Fruit fly (Drosophila melanogaster) whole organism, wandering third instar larva: ENCODE measurements around the gene CG18233.

ENCODE experiments used
- Abd-B ChIP-seq: fragments of >200 bp; optimal IDR thresholded peaks from 2 replicates; lab custom pipeline; 2017; ENCODE audit warnings: missing biosample characterization, missing genetic modification characterization
- CG32264 ChIP-seq: fragments of 200-800 bp; sonication (Bioruptor generic); optimal IDR thresholded peaks from 2 replicates; lab custom pipeline; 2016; ENCODE audit warnings: missing biosample characterization, missing genetic modification characterization
- CG9705 ChIP-seq: fragments of 200-800 bp; sonication (Bioruptor generic); optimal IDR thresholded peaks from 2 replicates; lab custom pipeline; 2018; ENCODE audit warnings: missing biosample characterization, mild to moderate bottlenecking, missing genetic modification characterization
- CrebA ChIP-seq: fragments of 200-800 bp; sonication (Bioruptor generic); optimal IDR thresholded peaks from 2 replicates; lab custom pipeline; 2016; ENCODE audit warnings: missing biosample characterization, mild to moderate bottlenecking, missing genetic modification characterization, borderline replicate concordance
- Dfd ChIP-seq: fragments of >200 bp; optimal IDR thresholded peaks from 2 replicates; lab custom pipeline; 2017; ENCODE audit warnings: missing biosample characterization, missing genetic modification characterization
- Dif ChIP-seq: fragments of 200-275, 200-300 bp; sonication (Bioruptor generic); optimal IDR thresholded peaks from 2 replicates; lab custom pipeline; 2018; ENCODE audit warnings: missing biosample characterization, missing genetic modification characterization; ENCODE audit not compliant: partially characterized antibody
- GATAd ChIP-seq: sonication (Bioruptor generic); optimal IDR thresholded peaks from 2 replicates; lab custom pipeline; 2016; ENCODE audit warnings: missing biosample characterization, missing genetic modification characterization
- HLH106 ChIP-seq: fragments of 200-800 bp; optimal IDR thresholded peaks from 3 replicates; lab custom pipeline; 2019; ENCODE audit warnings: missing biosample characterization, mild to moderate bottlenecking, missing genetic modification characterization, moderate library complexity
- Hnf4 ChIP-seq: fragments of 200-800 bp; sonication (Bioruptor generic); optimal IDR thresholded peaks from 2 replicates; lab custom pipeline; 2016; ENCODE audit warnings: missing biosample characterization, mild to moderate bottlenecking, missing genetic modification characterization
- Hr78 ChIP-seq: fragments of >200 bp; optimal IDR thresholded peaks from 2 replicates; lab custom pipeline; 2017; ENCODE audit warnings: missing biosample characterization, missing genetic modification characterization
- Hr83 ChIP-seq: fragments of 200-300 bp; sonication (Bioruptor generic); optimal IDR thresholded peaks from 2 replicates; lab custom pipeline; 2016; ENCODE audit warnings: missing biosample characterization, mild to moderate bottlenecking, missing genetic modification characterization, moderate library complexity; ENCODE audit not compliant: poor library complexity, severe bottlenecking
- Jra ChIP-seq: sonication (Bioruptor generic); optimal IDR thresholded peaks from 2 replicates; lab custom pipeline; 2016; ENCODE audit warnings: missing biosample characterization, missing genetic modification characterization
- Mio ChIP-seq: sonication (Bioruptor generic); optimal IDR thresholded peaks from 2 replicates; lab custom pipeline; 2016; ENCODE audit warnings: missing biosample characterization, missing genetic modification characterization
- Myc ChIP-seq: fragments of >200 bp; optimal IDR thresholded peaks from 2 replicates; lab custom pipeline; 2017
- N ChIP-seq: fragments of >200 bp; optimal IDR thresholded peaks from 2 replicates; lab custom pipeline; 2018; ENCODE audit warnings: missing biosample characterization, missing external identifiers, missing genetic modification characterization
- OdsH ChIP-seq: fragments of 200-800 bp; sonication (Bioruptor generic); optimal IDR thresholded peaks from 2 replicates; lab custom pipeline; 2016; ENCODE audit warnings: missing biosample characterization, mild to moderate bottlenecking, missing genetic modification characterization
- Rel ChIP-seq, 2 experiments: fragments of 200-800 bp; sonication (Bioruptor generic) in 1 of 2; optimal IDR thresholded peaks; 2 replicates in 1 of 2; 3 replicates in 1 of 2; lab custom pipeline; 2016 to 2019; ENCODE audit warnings: mild to moderate bottlenecking in 2 of 2, missing biosample characterization in 2 of 2, missing genetic modification characterization in 2 of 2, moderate library complexity in 1 of 2
- Sp1 ChIP-seq: fragments of 200-800 bp; sonication (Bioruptor generic); optimal IDR thresholded peaks from 3 replicates; lab custom pipeline; 2019; ENCODE audit warnings: missing biosample characterization, mild to moderate bottlenecking, missing genetic modification characterization, moderate library complexity
- Vsx2 ChIP-seq: fragments of 200-300, 225-300 bp; sonication (Bioruptor generic); optimal IDR thresholded peaks from 2 replicates; lab custom pipeline; 2018; ENCODE audit warnings: missing biosample characterization, missing genetic modification characterization; ENCODE audit not compliant: partially characterized antibody
- br ChIP-seq: fragments of 200-800 bp; sonication (Bioruptor generic); optimal IDR thresholded peaks from 2 replicates; lab custom pipeline; 2016; ENCODE audit warnings: missing biosample characterization, missing genetic modification characterization
- brk ChIP-seq: fragments of 200-800 bp; sonication (Bioruptor generic); optimal IDR thresholded peaks from 2 replicates; lab custom pipeline; 2016; ENCODE audit warnings: missing biosample characterization, mild to moderate bottlenecking, missing genetic modification characterization
- dl ChIP-seq, 2 experiments: fragments of 175-275, 200-275 bp in 1 of 2; fragments of 200-275 bp in 1 of 2; sonication (Bioruptor generic); optimal IDR thresholded peaks; lab custom pipeline; 2018; ENCODE audit warnings: mild to moderate bottlenecking in 2 of 2, missing biosample characterization in 2 of 2, missing genetic modification characterization in 2 of 2, moderate library complexity in 2 of 2; ENCODE audit not compliant: partially characterized antibody in 2 of 2, insufficient read depth in 1 of 2
- dmrt93B ChIP-seq: fragments of 200-800 bp; sonication (Bioruptor generic); optimal IDR thresholded peaks from 2 replicates; lab custom pipeline; 2018; ENCODE audit warnings: missing biosample characterization, mild to moderate bottlenecking, missing genetic modification characterization
- dsf ChIP-seq: sonication (Bioruptor generic); optimal IDR thresholded peaks from 2 replicates; lab custom pipeline; 2016; ENCODE audit warnings: missing biosample characterization, missing genetic modification characterization, borderline replicate concordance
- ey ChIP-seq: fragments of 200-800 bp; sonication (Bioruptor generic); optimal IDR thresholded peaks from 2 replicates; lab custom pipeline; 2016; ENCODE audit warnings: missing biosample characterization, missing genetic modification characterization
- foxo ChIP-seq, 2 experiments: fragments of 200-800 bp; sonication (Bioruptor generic); optimal IDR thresholded peaks; 2 replicates in 1 of 2; 3 replicates in 1 of 2; lab custom pipeline; 2016 to 2017; ENCODE audit warnings: missing biosample characterization in 2 of 2, missing genetic modification characterization in 2 of 2
- fru ChIP-seq: fragments of 200-800 bp; sonication (Bioruptor generic); optimal IDR thresholded peaks from 3 replicates; lab custom pipeline; 2016; ENCODE audit warnings: missing biosample characterization, mild to moderate bottlenecking, missing genetic modification characterization
- h ChIP-seq: fragments of 200-800 bp; sonication (Bioruptor generic); optimal IDR thresholded peaks from 3 replicates; lab custom pipeline; 2016; ENCODE audit warnings: missing biosample characterization, mild to moderate bottlenecking, missing genetic modification characterization
- jim ChIP-seq: fragments of 175-275, 200-325 bp; sonication (Bioruptor generic); optimal IDR thresholded peaks from 2 replicates; lab custom pipeline; 2016; ENCODE audit warnings: missing biosample characterization, mild to moderate bottlenecking, missing genetic modification characterization
- lola ChIP-seq: fragments of >200 bp; optimal IDR thresholded peaks from 2 replicates; lab custom pipeline; 2017; ENCODE audit warnings: missing biosample characterization, missing genetic modification characterization
- pan ChIP-seq: fragments of >200 bp; optimal IDR thresholded peaks from 2 replicates; lab custom pipeline; 2017
- psq ChIP-seq: fragments of 200-800 bp; sonication (Bioruptor generic); optimal IDR thresholded peaks from 3 replicates; lab custom pipeline; 2017; ENCODE audit warnings: missing biosample characterization, mild to moderate bottlenecking, missing genetic modification characterization, moderate library complexity
- rgr ChIP-seq: fragments of 200-800 bp; sonication (Bioruptor generic); optimal IDR thresholded peaks from 3 replicates; lab custom pipeline; 2016; ENCODE audit warnings: missing biosample characterization, mild to moderate bottlenecking, missing genetic modification characterization
- sage ChIP-seq: fragments of 200-800 bp; sonication (Bioruptor generic); optimal IDR thresholded peaks from 2 replicates; lab custom pipeline; 2016; ENCODE audit warnings: missing biosample characterization, mild to moderate bottlenecking, missing genetic modification characterization
- sv ChIP-seq: fragments of 200-800 bp; sonication (Bioruptor generic); optimal IDR thresholded peaks from 3 replicates; lab custom pipeline; 2016; ENCODE audit warnings: missing biosample characterization, missing genetic modification characterization
- tai ChIP-seq: sonication (Bioruptor generic); optimal IDR thresholded peaks from 2 replicates; lab custom pipeline; 2016; ENCODE audit warnings: missing biosample characterization, missing genetic modification characterization
- usp ChIP-seq: fragments of >200 bp; optimal IDR thresholded peaks from 2 replicates; lab custom pipeline; 2017; ENCODE audit warnings: missing biosample characterization, missing genetic modification characterization
- woc ChIP-seq: sonication (Bioruptor generic); optimal IDR thresholded peaks from 2 replicates; lab custom pipeline; 2016; ENCODE audit warnings: missing biosample characterization, mild to moderate bottlenecking, missing genetic modification characterization

Gene CG18233

dm6 chr3L:18638043-18638442 is 32.8 kb downstream of the CG18233 start:
- TF ChIP-seq psq (GFP tag; lab: Kevin White, UChicago) = no peak
- no peak for TF ChIP-seq Dfd
- TF ChIP-seq OdsH = no peak
- no peak for TF ChIP-seq rgr (GFP tag; lab: Kevin White, UChicago)
- no peak for TF ChIP-seq Hr83
- no peak for TF ChIP-seq Vsx2 (GFP tag; lab: Kevin White, UChicago)
- TF ChIP-seq N (GFP tag; lab: Kevin White, UChicago) = no peak
- TF ChIP-seq h (GFP tag; lab: Kevin White, UChicago) = no peak
- TF ChIP-seq fru = no peak
- TF ChIP-seq Hnf4 (GFP tag; lab: Kevin White, UChicago) = no peak
- TF ChIP-seq pan (lab: Kevin White, UChicago) = no peak
- no peak for TF ChIP-seq CG32264 (GFP tag; lab: Kevin White, UChicago)

DNA sequence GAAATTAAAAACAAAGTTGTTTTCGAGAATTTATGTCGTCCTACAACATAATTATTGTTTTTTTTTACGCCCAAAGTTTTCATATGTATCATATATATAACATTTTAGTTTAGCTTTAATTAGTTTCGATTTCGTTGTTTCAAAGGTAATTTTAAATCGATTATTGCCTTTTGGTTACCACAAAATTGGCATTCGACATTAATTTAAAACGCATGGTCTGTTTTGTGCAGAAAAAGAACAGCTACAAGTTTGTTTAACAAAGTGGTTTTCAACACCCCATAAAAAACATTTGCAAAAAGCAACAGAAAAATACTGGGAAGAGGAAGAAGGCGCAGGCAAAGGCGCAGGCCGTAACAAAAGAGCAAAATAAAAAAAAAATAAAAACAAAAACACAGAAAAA is 33.2 kb downstream of the CG18233 start:
- TF ChIP-seq brk (GFP tag; lab: Kevin White, UChicago) (no peak), foxo (GFP tag; optimal IDR thresholded peaks at IDR 0.05; lab: Kevin White, UChicago) (no peak), sv (GFP tag; lab: Kevin White, UChicago) (no peak), tai (GFP tag; lab: Kevin White, UChicago) (no peak), rgr (GFP tag; lab: Kevin White, UChicago) (no peak), Myc (lab: Kevin White, UChicago) (no peak), Hr83 (no peak), woc (GFP tag; lab: Kevin White, UChicago) (no peak), Hnf4 (GFP tag; lab: Kevin White, UChicago) (no peak)

DNA sequence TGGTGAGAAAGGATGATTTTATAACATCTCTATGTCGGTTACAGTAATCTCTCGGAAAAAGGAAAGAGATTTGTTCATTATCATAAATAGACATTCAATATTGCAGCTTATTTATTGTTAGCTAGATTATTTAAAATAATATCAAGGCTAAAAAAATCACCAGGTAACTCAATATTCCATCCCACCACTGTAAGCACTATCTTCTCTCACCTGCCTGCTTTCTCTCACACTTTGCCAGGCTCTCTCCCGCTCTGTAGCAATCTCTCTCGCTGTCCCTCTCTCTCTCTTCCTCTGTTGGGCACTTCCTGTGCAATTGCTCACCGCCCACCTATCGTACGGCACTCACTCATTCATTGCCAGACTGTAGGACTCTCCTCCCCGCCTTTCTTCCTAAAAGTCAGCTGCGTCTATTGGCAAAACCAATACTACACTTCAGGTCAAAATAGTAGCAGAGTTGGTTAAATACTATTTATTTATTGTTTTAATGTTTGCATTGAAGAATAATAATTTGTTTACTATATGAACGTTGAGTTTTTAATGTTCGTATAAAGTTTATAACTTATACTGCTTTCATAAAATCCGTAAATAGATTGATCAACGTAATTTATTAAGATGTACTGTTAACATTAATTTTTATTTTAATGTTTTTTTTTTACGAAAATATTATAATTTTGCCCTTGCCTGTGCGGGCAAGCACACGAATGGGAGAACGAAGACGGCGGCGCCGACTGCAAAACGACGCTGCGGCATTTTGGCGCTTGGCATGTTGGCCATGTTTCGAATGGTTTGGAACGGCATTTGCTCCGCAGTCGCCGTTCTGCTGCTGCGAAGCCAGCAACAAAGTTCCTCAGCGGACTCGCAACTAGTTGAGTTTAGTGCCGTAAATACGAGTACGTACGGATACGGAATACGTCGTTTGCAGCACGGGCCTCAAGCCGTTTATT is 35.6 kb downstream of the CG18233 start:
- TF ChIP-seq HLH106 (peak; percentile 88), sv (GFP tag; lab: Kevin White, UChicago) (peak; percentile 95), dmrt93B (GFP tag; lab: Kevin White, UChicago) (peak; percentile 77), tai (GFP tag; lab: Kevin White, UChicago) (peak; percentile 86), sage (GFP tag; lab: Kevin White, UChicago) (peak; percentile 67), foxo (GFP tag; optimal IDR thresholded peaks at IDR 0.05; lab: Kevin White, UChicago) (peak; percentile 13 to 87), GATAd (GFP tag; lab: Kevin White, UChicago) (peak; percentile 69), br (GFP tag; lab: Kevin White, UChicago) (peak; percentile 76), Mio (peak; percentile 33), Hr78 (GFP tag; lab: Kevin White, UChicago) (no peak), Dif (peak; percentile 99), ey (GFP tag; lab: Kevin White, UChicago) (peak; percentile 95), Myc (lab: Kevin White, UChicago) (no peak), CG9705 (peak; percentile 79), OdsH (peak; percentile 90), jim (GFP tag; lab: Kevin White, UChicago) (no peak), brk (GFP tag; lab: Kevin White, UChicago) (peak; percentile 74), fru (peak; percentile 87), N (GFP tag; lab: Kevin White, UChicago) (no peak), Dfd (peak; percentile 92), Abd-B (no peak), CrebA (peak; percentile 46), usp (GFP tag; lab: Kevin White, UChicago) (no peak), h (GFP tag; lab: Kevin White, UChicago) (peak; percentile 95), psq (GFP tag; lab: Kevin White, UChicago) (peak; percentile 86), woc (GFP tag; lab: Kevin White, UChicago) (peak; percentile 74), CG32264 (GFP tag; lab: Kevin White, UChicago) (peak; percentile 67), dsf (peak; percentile 56), Hnf4 (GFP tag; lab: Kevin White, UChicago) (peak; percentile 87), Vsx2 (GFP tag; lab: Kevin White, UChicago) (peak; percentile 97), lola (GFP tag; lab: Kevin White, UChicago) (no peak), Hr83 (peak; percentile 70), Sp1 (GFP tag; lab: Kevin White, UChicago) (peak; percentile 91), pan (lab: Kevin White, UChicago) (no peak), Jra (peak; percentile 62), dl (GFP tag; optimal IDR thresholded peaks at IDR 0.05; lab: Kevin White, UChicago; ENCODE audit: insufficient read depth in 1 of 2, partially characterized antibody in 2 of 2) (peak; percentile 98 to 99), rgr (GFP tag; lab: Kevin White, UChicago) (peak; percentile 94), Rel (GFP tag; optimal IDR thresholded peaks at IDR 0.05; lab: Kevin White, UChicago) (peak; percentile 44), Rel (tag; optimal IDR thresholded peaks at IDR 0.05; lab: Kevin White, UChicago) (peak; percentile 49)
- TF ChIP-seq, all 38 proteins: peak for 30
